Worm (Caenorhabditis elegans) whole organism, midembryonic: Measurements from ENCODE around the gene W02B12.1.

ENCODE experiments used
- T22C8.4 ChIP-seq: fragments of 200-800 bp; sonication (Bioruptor generic); IDR thresholded peaks from 2 replicates; pipeline ENCODE4 v1.3.6; 2022; ENCODE audit warnings: missing genetic modification characterization, missing compliant biosample characterization
- cog-1 ChIP-seq: sonication (generic microtip); optimal IDR thresholded peaks from 2 replicates; lab custom pipeline; 2016; ENCODE audit warnings: missing genetic modification characterization, missing compliant biosample characterization
- flt-1 ChIP-seq: fragments of 200-800 bp; sonication (Bioruptor generic); IDR thresholded peaks from 2 replicates; pipeline ENCODE4 v1.3.6; 2022; ENCODE audit warnings: missing genetic modification characterization, missing compliant biosample characterization
- klf-2 ChIP-seq: fragments of 200-800 bp; sonication (Bioruptor generic); conservative IDR thresholded peaks from 2 replicates; pipeline ENCODE4 v1.3.6; 2022; ENCODE audit warnings: missing genetic modification reagents, missing genetic modification characterization, missing compliant biosample characterization
- med-1 ChIP-seq: sonication (generic microtip); optimal IDR thresholded peaks from 2 replicates; lab custom pipeline; 2017; ENCODE audit warnings: missing genetic modification characterization, mild to moderate bottlenecking, missing compliant biosample characterization, antibody characterized with exemption, missing genetic modification reagents; ENCODE audit not compliant: insufficient read depth
- ref-1 ChIP-seq: fragments of 200-800 bp; sonication (Bioruptor generic); conservative IDR thresholded peaks from 2 replicates; pipeline ENCODE4 v1.3.6; 2022; ENCODE audit warnings: missing genetic modification reagents, missing genetic modification characterization, missing compliant biosample characterization
- tab-1 ChIP-seq: fragments of 200-800 bp; sonication (Bioruptor generic); IDR thresholded peaks from 2 replicates; pipeline ENCODE4 v1.3.6; 2022; ENCODE audit warnings: missing genetic modification characterization, missing compliant biosample characterization
- ztf-23 ChIP-seq: fragments of 200-800 bp; sonication (Bioruptor generic); IDR thresholded peaks from 2 replicates; pipeline ENCODE4 v1.3.6; 2022; ENCODE audit warnings: missing genetic modification reagents, missing genetic modification characterization, missing compliant biosample characterization
- ztf-29 ChIP-seq: fragments of 200-800 bp; sonication (Bioruptor generic); IDR thresholded peaks from 2 replicates; pipeline ENCODE4 v1.3.6; 2022; ENCODE audit warnings: missing genetic modification reagents, missing genetic modification characterization, missing compliant biosample characterization

The W02B12.1 gene

DNA sequence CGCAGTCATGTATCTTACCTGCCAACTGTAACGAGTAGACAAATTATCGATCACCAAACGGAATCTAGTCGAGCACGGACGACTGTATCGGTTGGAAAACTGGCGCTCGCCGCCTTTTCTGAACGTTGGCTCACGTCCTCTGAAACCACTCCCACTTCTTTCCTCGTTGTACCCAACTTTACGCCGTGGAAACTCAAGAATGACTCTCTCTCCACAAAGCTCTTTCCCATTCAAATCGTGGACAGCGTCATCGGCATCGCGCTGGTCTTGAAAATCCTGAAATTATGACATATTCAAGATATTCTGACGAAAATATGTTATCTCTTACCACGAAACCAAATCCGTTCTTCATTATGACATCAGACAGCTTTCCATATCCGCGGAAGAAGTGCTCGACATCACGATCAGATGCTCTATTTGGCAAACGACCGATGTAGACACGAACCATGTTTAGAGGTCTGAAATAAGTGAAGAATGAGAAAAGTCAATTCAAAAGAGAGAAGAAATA is 3.7 kb downstream of the W02B12.1 start, which contains the start of gene rsp-2:
rsp-2 (minus strand) TSS at position 458 of the 508 bp plus-strand sequence.
- no peak for TF ChIP-seq tab-1 (GFP tag; lab: Robert Waterston, UW)
- no peak for TF ChIP-seq ztf-23 (GFP tag; lab: Robert Waterston, UW)
- no peak for TF ChIP-seq cog-1 (tag; lab: Kevin White, UChicago)
- TF ChIP-seq med-1 (GFP tag; lab: Kevin White, UChicago) = no peak
- TF ChIP-seq flt-1 (GFP tag; lab: Robert Waterston, UW) = no peak
- TF ChIP-seq klf-2 (GFP tag; lab: Robert Waterston, UW) = no peak
- TF ChIP-seq ref-1 (GFP tag; lab: Robert Waterston, UW) = no peak
- no peak for TF ChIP-seq ztf-29 (GFP tag; lab: Robert Waterston, UW)
- TF ChIP-seq T22C8.4 (GFP tag; lab: Robert Waterston, UW) = no peak

DNA sequence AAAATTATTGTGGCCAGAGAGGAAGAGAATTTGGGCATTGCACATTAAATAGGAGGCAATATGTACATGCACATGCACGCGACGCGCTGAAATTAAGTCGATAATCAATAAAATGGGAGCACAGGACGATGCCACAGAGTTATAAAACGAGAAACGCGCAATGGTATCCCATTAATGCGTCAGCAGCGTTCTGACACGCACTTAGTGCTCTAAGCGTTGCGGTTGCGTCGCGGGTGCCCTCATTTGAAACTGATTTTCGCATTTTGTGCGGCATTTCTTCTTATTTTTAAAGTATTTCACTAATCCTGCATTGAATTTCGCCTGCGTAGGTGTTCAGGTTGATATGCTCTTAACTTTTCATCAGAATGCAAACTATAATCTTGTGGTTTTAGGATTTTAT is 4.2 kb downstream of the W02B12.1 start, which contains the start of gene rsp-1:
rsp-1 (plus strand) TSS at position 338 of the 400 bp plus-strand sequence.
- TF ChIP-seq tab-1 (GFP tag; lab: Robert Waterston, UW) = peak; percentile 54; the same call in 1 of the 2 replicates
- no peak for TF ChIP-seq ref-1 (GFP tag; lab: Robert Waterston, UW)
- peak; percentile 72; the same call in 1 of the 2 replicates for TF ChIP-seq T22C8.4 (GFP tag; lab: Robert Waterston, UW)
- peak; percentile 15 for TF ChIP-seq cog-1 (tag; lab: Kevin White, UChicago)
- TF ChIP-seq klf-2 (GFP tag; lab: Robert Waterston, UW) = no peak
- peak; percentile 66; the same call in 1 of the 2 replicates for TF ChIP-seq flt-1 (GFP tag; lab: Robert Waterston, UW)
- TF ChIP-seq ztf-23 (GFP tag; lab: Robert Waterston, UW) = peak; percentile 66
- TF ChIP-seq ztf-29 (GFP tag; lab: Robert Waterston, UW) = no peak
- TF ChIP-seq med-1 (GFP tag; lab: Kevin White, UChicago) = peak; percentile 28

DNA sequence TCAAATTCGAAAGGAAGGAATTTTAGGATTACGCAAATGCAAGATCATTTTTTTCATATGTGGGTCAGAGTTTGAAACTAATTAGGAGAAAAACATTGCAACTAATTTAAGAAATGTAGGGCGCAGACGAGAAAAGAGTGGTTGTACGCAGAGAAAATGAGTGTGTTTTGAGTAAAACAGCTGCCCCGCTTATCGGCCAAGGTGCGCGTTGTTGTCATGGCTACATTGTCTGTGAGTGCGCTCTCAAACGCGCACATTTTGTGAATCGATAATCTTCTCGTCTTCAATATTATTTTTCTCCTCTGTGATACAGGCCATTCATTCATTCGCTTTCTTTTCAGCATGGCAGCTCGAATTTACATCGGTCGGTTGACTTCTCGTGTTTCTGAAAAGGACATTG is 4.8 kb downstream of the W02B12.1 start:
- TF ChIP-seq T22C8.4 (GFP tag; lab: Robert Waterston, UW) (no peak), flt-1 (GFP tag; lab: Robert Waterston, UW) (no peak), ztf-29 (GFP tag; lab: Robert Waterston, UW) (no peak), tab-1 (GFP tag; lab: Robert Waterston, UW) (no peak), cog-1 (tag; lab: Kevin White, UChicago) (no peak), med-1 (GFP tag; lab: Kevin White, UChicago) (no peak)

DNA sequence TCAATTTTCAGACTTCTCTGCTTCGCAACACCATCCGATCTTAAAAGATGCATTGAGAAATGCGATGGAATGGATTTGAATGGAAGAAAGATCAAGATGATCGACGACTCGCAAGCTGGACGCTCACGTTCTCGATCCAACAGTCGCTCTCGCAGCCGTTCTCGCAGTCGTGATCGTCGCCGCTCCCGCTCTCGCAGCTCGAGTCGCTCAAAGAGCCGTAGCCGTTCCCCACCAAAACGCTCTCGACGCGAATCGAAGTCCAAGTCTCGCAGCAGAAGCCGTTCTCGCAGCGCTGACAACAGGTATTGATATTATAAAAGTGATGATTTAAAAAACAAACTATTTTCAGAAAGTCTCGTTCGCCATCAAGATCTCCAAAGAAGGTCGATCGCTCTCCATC is 6.3 kb downstream of the W02B12.1 start:
- TF ChIP-seq cog-1 (tag; lab: Kevin White, UChicago) (no peak), flt-1 (GFP tag; lab: Robert Waterston, UW) (0 out of 2 replicates have a peak, but pooled peaks have one; percentile 44)

DNA sequence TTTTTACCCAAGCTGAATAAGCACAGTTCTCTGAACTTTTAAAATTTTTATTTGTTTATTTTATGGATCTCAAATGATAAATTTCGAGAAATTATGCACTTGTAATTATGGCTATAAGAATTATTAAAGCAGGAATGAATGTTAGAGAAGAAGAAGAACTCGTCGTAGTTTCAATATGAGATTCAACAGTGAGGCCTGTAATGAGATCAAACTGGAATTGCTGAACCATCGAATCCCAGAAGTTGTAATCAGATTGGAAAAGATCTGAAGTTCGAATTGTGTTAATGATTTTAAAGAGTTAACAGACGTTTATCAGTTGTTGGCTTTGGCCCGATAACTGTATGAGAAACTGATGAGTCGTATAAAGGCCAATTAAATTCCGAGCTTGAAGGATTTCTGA is 6.9 kb downstream of the W02B12.1 start:
- TF ChIP-seq ref-1 (GFP tag; lab: Robert Waterston, UW) (no peak), med-1 (GFP tag; lab: Kevin White, UChicago) (no peak), ztf-23 (GFP tag; lab: Robert Waterston, UW) (no peak), klf-2 (GFP tag; lab: Robert Waterston, UW) (no peak), cog-1 (tag; lab: Kevin White, UChicago) (no peak), tab-1 (GFP tag; lab: Robert Waterston, UW) (no peak), T22C8.4 (GFP tag; lab: Robert Waterston, UW) (no peak), ztf-29 (GFP tag; lab: Robert Waterston, UW) (no peak), flt-1 (GFP tag; lab: Robert Waterston, UW) (no peak)

DNA sequence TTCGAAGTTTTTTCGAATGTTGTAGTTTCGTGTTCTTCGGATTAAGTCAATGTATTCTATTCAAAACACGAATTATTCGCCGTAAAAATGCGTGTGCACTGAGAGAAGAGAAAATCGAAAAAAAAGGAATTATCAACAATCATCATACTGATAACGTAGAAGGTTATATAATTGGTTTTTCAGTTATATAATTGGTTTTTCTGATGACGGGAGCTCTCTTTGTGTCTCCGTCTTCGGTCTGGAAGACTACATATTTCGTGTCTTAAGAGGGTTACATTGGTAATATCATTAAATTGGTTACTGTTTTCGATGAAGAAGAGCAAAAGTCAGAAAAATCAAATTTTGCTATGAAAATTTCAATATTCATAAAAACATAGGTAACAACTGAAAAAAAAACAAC is 11.1 kb downstream of the W02B12.1 start:
- TF ChIP-seq ref-1 (GFP tag; lab: Robert Waterston, UW) (no peak), med-1 (GFP tag; lab: Kevin White, UChicago) (no peak), ztf-23 (GFP tag; lab: Robert Waterston, UW) (no peak), T22C8.4 (GFP tag; lab: Robert Waterston, UW) (no peak), klf-2 (GFP tag; lab: Robert Waterston, UW) (no peak), ztf-29 (GFP tag; lab: Robert Waterston, UW) (no peak), cog-1 (tag; lab: Kevin White, UChicago) (no peak), tab-1 (GFP tag; lab: Robert Waterston, UW) (no peak), flt-1 (GFP tag; lab: Robert Waterston, UW) (no peak)

DNA sequence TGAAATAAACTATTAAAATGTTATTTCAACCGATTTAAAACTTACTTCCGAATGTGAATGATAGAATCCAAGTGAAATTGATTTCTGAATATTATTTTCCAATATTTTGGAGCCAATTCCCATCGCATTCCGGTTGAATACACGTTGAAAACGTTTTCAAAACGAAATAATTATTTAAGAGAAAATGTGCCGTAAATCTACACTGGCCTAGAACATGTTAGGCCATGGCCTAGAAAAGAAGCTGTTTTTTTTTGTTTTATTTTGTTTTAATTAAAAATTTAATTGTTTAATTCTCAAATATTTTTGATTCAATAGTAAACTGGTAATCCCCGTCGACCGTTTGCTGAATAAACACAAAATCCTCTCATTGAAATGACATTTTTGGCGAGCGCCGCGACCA is 15.1 kb downstream of the W02B12.1 start:
- TF ChIP-seq tab-1 (GFP tag; lab: Robert Waterston, UW) (no peak), med-1 (GFP tag; lab: Kevin White, UChicago) (no peak), flt-1 (GFP tag; lab: Robert Waterston, UW) (no peak)

DNA sequence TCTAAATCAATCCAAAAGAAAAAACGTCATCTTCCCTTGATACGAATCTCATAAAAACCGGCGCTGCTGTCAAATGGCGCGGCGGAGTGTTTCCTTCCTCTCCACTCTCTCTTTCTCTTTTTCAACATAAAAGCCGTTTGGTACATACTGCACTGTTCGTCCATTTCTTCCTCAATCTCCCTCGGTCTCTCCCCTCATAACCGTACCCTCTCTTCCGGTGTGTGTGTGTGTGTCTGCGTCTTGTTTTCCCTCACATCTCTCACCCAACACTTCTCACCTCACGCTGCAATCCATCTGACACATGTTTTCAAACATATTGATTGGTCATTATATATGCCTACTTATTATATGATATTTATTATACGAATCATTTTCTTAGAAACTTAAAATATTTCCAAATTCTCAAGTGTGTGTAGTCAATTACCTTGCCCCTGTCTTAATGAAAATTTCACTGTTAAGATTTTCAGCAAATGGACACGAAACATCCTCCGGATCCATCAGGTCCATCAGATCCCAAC is 15.7 kb downstream of the W02B12.1 start, which contains the start of the genes aars-1 and rga-1:
aars-1 (minus strand) TSS at position 71 of the 518 bp plus-strand sequence.
rga-1 (plus strand) TSS at position 468 of the 518 bp plus-strand sequence.
- TF ChIP-seq flt-1 (GFP tag; lab: Robert Waterston, UW) = no peak
- TF ChIP-seq klf-2 (GFP tag; lab: Robert Waterston, UW) = no peak
- TF ChIP-seq tab-1 (GFP tag; lab: Robert Waterston, UW) = no peak
- TF ChIP-seq T22C8.4 (GFP tag; lab: Robert Waterston, UW) = no peak
- no peak for TF ChIP-seq cog-1 (tag; lab: Kevin White, UChicago)
- no peak for TF ChIP-seq ref-1 (GFP tag; lab: Robert Waterston, UW)
- 0 out of 2 replicates have a peak, but pooled peaks have one; percentile 11 for TF ChIP-seq ztf-29 (GFP tag; lab: Robert Waterston, UW)

DNA sequence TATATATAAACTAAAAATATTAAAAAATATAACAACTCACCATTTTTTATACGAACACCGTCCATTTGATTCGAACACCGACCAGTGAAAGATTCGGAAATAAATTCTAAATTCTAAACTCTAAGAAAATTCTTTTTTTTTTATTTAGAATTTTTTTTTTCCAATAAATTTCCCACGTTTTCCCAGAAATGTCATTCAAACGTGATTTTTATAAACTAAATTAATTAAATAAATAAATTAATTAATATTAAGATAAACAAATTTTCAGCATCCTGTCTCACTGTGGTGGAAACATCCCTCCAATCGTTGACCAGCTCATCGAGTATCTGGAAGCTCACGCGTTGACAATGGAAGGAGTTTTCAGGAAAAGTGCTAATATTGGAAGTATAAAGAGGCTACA is 18.7 kb downstream of the W02B12.1 start, which contains the start of gene klp-17:
klp-17 (minus strand) TSS at position 101 of the 400 bp plus-strand sequence.
- TF ChIP-seq flt-1 (GFP tag; lab: Robert Waterston, UW) = no peak
- TF ChIP-seq tab-1 (GFP tag; lab: Robert Waterston, UW) = no peak
- no peak for TF ChIP-seq med-1 (GFP tag; lab: Kevin White, UChicago)
- TF ChIP-seq klf-2 (GFP tag; lab: Robert Waterston, UW) = no peak
- no peak for TF ChIP-seq ztf-23 (GFP tag; lab: Robert Waterston, UW)
- TF ChIP-seq ref-1 (GFP tag; lab: Robert Waterston, UW) = no peak
- TF ChIP-seq cog-1 (tag; lab: Kevin White, UChicago) = no peak
- TF ChIP-seq T22C8.4 (GFP tag; lab: Robert Waterston, UW) = no peak
- TF ChIP-seq ztf-29 (GFP tag; lab: Robert Waterston, UW) = no peak
